Worm (Caenorhabditis elegans) whole organism, mixed stage, embryonic: ENCODE measurements around the gene srh-16.

Source experiments
- bed-3 ChIP-seq: fragments of 200-800 bp; sonication (Bioruptor generic); optimal IDR thresholded peaks from 3 replicates; lab custom pipeline; 2018; ENCODE audit warnings: mild to moderate bottlenecking, missing genetic modification characterization, moderate library complexity, missing compliant biosample characterization
- blmp-1 ChIP-seq: fragments of 150-350 bp; optimal IDR thresholded peaks from 2 replicates; lab custom pipeline; 2014; ENCODE audit warnings: missing biosample characterization, missing genetic modification characterization
- ceh-39 ChIP-seq: fragments of 150-350 bp; optimal IDR thresholded peaks from 2 replicates; lab custom pipeline; 2014; ENCODE audit warnings: missing biosample characterization, missing genetic modification characterization
- ceh-83 ChIP-seq: fragments of 200-800 bp; sonication (Bioruptor generic); optimal IDR thresholded peaks from 2 replicates; lab custom pipeline; 2018; ENCODE audit warnings: mild to moderate bottlenecking, missing genetic modification characterization, missing compliant biosample characterization
- ces-1 ChIP-seq: fragments of 150-350 bp; optimal IDR thresholded peaks from 2 replicates; lab custom pipeline; 2014; ENCODE audit warnings: missing biosample characterization, missing genetic modification reagents, missing genetic modification characterization
- cnd-1 ChIP-seq: fragments of 200-800 bp; sonication (Bioruptor generic); optimal IDR thresholded peaks from 2 replicates; lab custom pipeline; 2018; ENCODE audit warnings: mild to moderate bottlenecking, missing genetic modification characterization, missing compliant biosample characterization
- elt-3 ChIP-seq: fragments of 150-350 bp; optimal IDR thresholded peaks from 2 replicates; lab custom pipeline; 2014; ENCODE audit warnings: missing biosample characterization, missing genetic modification characterization
- flh-1 ChIP-seq: fragments of 200-800 bp; sonication (Bioruptor generic); optimal IDR thresholded peaks from 2 replicates; lab custom pipeline; 2018; ENCODE audit warnings: mild to moderate bottlenecking, missing genetic modification characterization, moderate library complexity, missing compliant biosample characterization
- ham-2 ChIP-seq: fragments of 200-800 bp; sonication (Bioruptor generic); optimal IDR thresholded peaks from 2 replicates; lab custom pipeline; 2018; ENCODE audit warnings: mild to moderate bottlenecking, missing genetic modification characterization, missing compliant biosample characterization
- hlh-1 ChIP-seq: fragments of 150-350 bp; optimal IDR thresholded peaks from 2 replicates; lab custom pipeline; 2014; ENCODE audit warnings: missing biosample characterization, missing genetic modification reagents, missing genetic modification characterization
- lin-13 ChIP-seq: fragments of 150-350 bp; optimal IDR thresholded peaks from 2 replicates; lab custom pipeline; 2014; ENCODE audit warnings: missing biosample characterization, missing genetic modification characterization
- lin-32 ChIP-seq: fragments of 200-800 bp; sonication (Bioruptor generic); optimal IDR thresholded peaks from 2 replicates; lab custom pipeline; 2018; ENCODE audit warnings: mild to moderate bottlenecking, missing genetic modification characterization, missing compliant biosample characterization
- lsy-2 ChIP-seq: fragments of 150-350 bp; optimal IDR thresholded peaks from 2 replicates; lab custom pipeline; 2014; ENCODE audit warnings: missing biosample characterization, missing genetic modification characterization
- mab-5 ChIP-seq: fragments of 150-350 bp; optimal IDR thresholded peaks from 2 replicates; lab custom pipeline; 2014; ENCODE audit warnings: missing biosample characterization, missing genetic modification characterization
- mep-1 ChIP-seq: fragments of 150-350 bp; optimal IDR thresholded peaks from 2 replicates; lab custom pipeline; 2017; ENCODE audit warnings: missing biosample characterization, missing genetic modification reagents, missing genetic modification characterization, inconsistent platforms
- nhr-2 ChIP-seq: fragments of 150-350 bp; optimal IDR thresholded peaks from 2 replicates; lab custom pipeline; 2014; ENCODE audit warnings: missing biosample characterization, missing genetic modification characterization
- nhr-237 ChIP-seq: fragments of 150-350 bp; optimal IDR thresholded peaks from 2 replicates; lab custom pipeline; 2014; ENCODE audit warnings: missing biosample characterization, missing genetic modification characterization
- nhr-28 ChIP-seq: fragments of 150-350 bp; optimal IDR thresholded peaks from 2 replicates; lab custom pipeline; 2014; ENCODE audit warnings: missing biosample characterization, missing genetic modification characterization
- pha-4 ChIP-seq: fragments of 150-350 bp; optimal IDR thresholded peaks from 2 replicates; lab custom pipeline; 2018; ENCODE audit warnings: missing biosample characterization, missing genetic modification reagents, missing genetic modification characterization
- sem-2 ChIP-seq: fragments of 200-800 bp; sonication (Bioruptor generic); optimal IDR thresholded peaks from 2 replicates; lab custom pipeline; 2018; ENCODE audit warnings: mild to moderate bottlenecking, missing genetic modification characterization, missing compliant biosample characterization
- snpc-4 ChIP-seq: fragments of 150-350 bp; optimal IDR thresholded peaks from 2 replicates; lab custom pipeline; 2014; ENCODE audit warnings: missing biosample characterization, missing genetic modification characterization
- sptf-1 ChIP-seq: sonication (generic microtip); optimal IDR thresholded peaks from 2 replicates; lab custom pipeline; 2017; ENCODE audit warnings: mild to moderate bottlenecking, missing genetic modification characterization, moderate library complexity, missing compliant biosample characterization
- tbx-8 ChIP-seq: fragments of 200-800 bp; sonication (Bioruptor generic); optimal IDR thresholded peaks from 2 replicates; lab custom pipeline; 2018; ENCODE audit warnings: mild to moderate bottlenecking, missing genetic modification characterization, moderate library complexity, missing compliant biosample characterization
- unc-120 ChIP-seq: sonication (generic microtip); optimal IDR thresholded peaks from 2 replicates; lab custom pipeline; 2017; ENCODE audit warnings: missing genetic modification characterization, missing compliant biosample characterization; ENCODE audit not compliant: poor library complexity, severe bottlenecking
- unc-39 ChIP-seq: fragments of 150-350 bp; optimal IDR thresholded peaks from 2 replicates; lab custom pipeline; 2014; ENCODE audit warnings: missing biosample characterization, missing genetic modification characterization
- unc-62 ChIP-seq: fragments of 150-350 bp; optimal IDR thresholded peaks from 2 replicates; lab custom pipeline; 2014; ENCODE audit warnings: missing biosample characterization, missing genetic modification reagents, missing genetic modification characterization
- zip-8 ChIP-seq: fragments of 150-350 bp; optimal IDR thresholded peaks from 2 replicates; lab custom pipeline; 2014; ENCODE audit warnings: missing biosample characterization, missing genetic modification characterization
- ztf-11 ChIP-seq: fragments of 150-350 bp; optimal IDR thresholded peaks from 2 replicates; lab custom pipeline; 2014; ENCODE audit warnings: missing biosample characterization, missing genetic modification characterization

The srh-16 gene

ce11 chrV:12310256-12310655 is 18.6 kb downstream of the srh-16 start, which contains the start of gene hpo-30:
Gene hpo-30 (minus strand): TSS chrV:12310356.
- TF ChIP-seq lin-32 (GFP tag; lab: Kevin White, UChicago) (no peak), cnd-1 (no peak), sem-2 (GFP tag; lab: Kevin White, UChicago) (no peak), unc-120 (tag; lab: Kevin White, UChicago) (no peak), nhr-237 (tag; lab: Kevin White, UChicago) (no peak), unc-62 (GFP tag; lab: Kevin White, UChicago) (no peak), ham-2 (GFP tag; lab: Kevin White, UChicago) (no peak), ceh-83 (GFP tag; lab: Kevin White, UChicago) (no peak), snpc-4 (no peak), bed-3 (no peak), ces-1 (GFP tag; lab: Kevin White, UChicago) (no peak), ceh-39 (no peak)
- TF ChIP-seq, all 35 proteins: peak for 0

ce11 chrV:12314413-12314812 is 22.8 kb downstream of the srh-16 start:
- peak; percentile 18 for TF ChIP-seq unc-62 (GFP tag; lab: Kevin White, UChicago)
- TF ChIP-seq ces-1 (GFP tag; lab: Kevin White, UChicago) = peak; percentile 84
- TF ChIP-seq hlh-1 (tag; lab: Kevin White, UChicago) = peak; percentile 15
- no peak for TF ChIP-seq nhr-28
- no peak for TF ChIP-seq nhr-2 (tag; lab: Kevin White, UChicago)

ce11 chrV:12316076-12316475 is 24.4 kb downstream of the srh-16 start:
- TF ChIP-seq sem-2 (GFP tag; lab: Kevin White, UChicago) (no peak), sptf-1 (tag; lab: Kevin White, UChicago) (no peak), nhr-237 (tag; lab: Kevin White, UChicago) (no peak)

- TF ChIP-seq elt-3 = no peak
- TF ChIP-seq flh-1 (GFP tag; lab: Kevin White, UChicago) = no peak
- TF ChIP-seq tbx-8 (GFP tag; lab: Kevin White, UChicago) = no peak
- TF ChIP-seq ham-2 (GFP tag; lab: Kevin White, UChicago) = no peak
- TF ChIP-seq nhr-2 (tag; lab: Kevin White, UChicago) = no peak
- no peak for TF ChIP-seq ceh-83 (GFP tag; lab: Kevin White, UChicago)
- TF ChIP-seq hlh-1 (tag; lab: Kevin White, UChicago) = no peak
- TF ChIP-seq blmp-1 = no peak
- TF ChIP-seq ces-1 (GFP tag; lab: Kevin White, UChicago) = no peak
- no peak for TF ChIP-seq sem-2 (GFP tag; lab: Kevin White, UChicago)
- TF ChIP-seq zip-8 (tag; lab: Kevin White, UChicago) = no peak
- TF ChIP-seq pha-4 (tag; lab: Kevin White, UChicago) = no peak
- no peak for TF ChIP-seq lsy-2 (tag; lab: Kevin White, UChicago)
- no peak for TF ChIP-seq snpc-4
- TF ChIP-seq nhr-237 (tag; lab: Kevin White, UChicago) = no peak
- TF ChIP-seq mep-1 (tag; lab: Kevin White, UChicago) = no peak
- TF ChIP-seq ceh-39 = no peak
- TF ChIP-seq ztf-11 (tag; lab: Kevin White, UChicago) = no peak
These were observed 25.4 kb downstream of the srh-16 start, which contains the start of gene R04F11.3 for ce11 chrV:12317080-12317479. Gene R04F11.3 (minus strand): TSS chrV:12317180.

- TF ChIP-seq pha-4 (tag; lab: Kevin White, UChicago) = peak; percentile 69
- TF ChIP-seq unc-62 (GFP tag; lab: Kevin White, UChicago) = peak; percentile 31
- TF ChIP-seq lsy-2 (tag; lab: Kevin White, UChicago) = peak; percentile 98
- TF ChIP-seq sptf-1 (tag; lab: Kevin White, UChicago) = peak; percentile 3
- TF ChIP-seq zip-8 (tag; lab: Kevin White, UChicago) = no peak
- no peak for TF ChIP-seq unc-39 (tag; lab: Kevin White, UChicago)
- TF ChIP-seq cnd-1 = no peak
- TF ChIP-seq nhr-237 (tag; lab: Kevin White, UChicago) = peak; percentile 79
- peak; percentile 52 for TF ChIP-seq ces-1 (GFP tag; lab: Kevin White, UChicago)
- no peak for TF ChIP-seq mab-5
- TF ChIP-seq elt-3 = no peak
- TF ChIP-seq hlh-1 (tag; lab: Kevin White, UChicago) = peak; percentile 47
- TF ChIP-seq bed-3 = no peak
- TF ChIP-seq lin-13 (tag; lab: Kevin White, UChicago) = peak; percentile 55
- peak; percentile 41 for TF ChIP-seq ceh-39
- TF ChIP-seq mep-1 (tag; lab: Kevin White, UChicago) = peak; percentile 90
These were observed 26.4 kb downstream of the srh-16 start, which contains the start of the genes R04F11.5 and R04F11.2 for ce11 chrV:12317894-12318553. Gene R04F11.5 (minus strand): TSS chrV:12318019. Gene R04F11.2 (plus strand): TSS chrV:12318381.
